Worm (Caenorhabditis elegans) whole organism, late embryonic: ENCODE measurements around the gene aqp-1.

Experiments used
- C08G9.2 ChIP-seq: sonication (generic microtip); optimal IDR thresholded peaks from 2 replicates; lab custom pipeline; 2016; ENCODE audit warnings: mild to moderate bottlenecking, missing genetic modification characterization, moderate library complexity, missing compliant biosample characterization
- C38D4.7 ChIP-seq: fragments of 200-800 bp; sonication (Bioruptor generic); optimal IDR thresholded peaks from 2 replicates; lab custom pipeline; 2018; ENCODE audit warnings: mild to moderate bottlenecking, missing genetic modification characterization, moderate library complexity, missing compliant biosample characterization
- F13H6.1 ChIP-seq: sonication (generic microtip); optimal IDR thresholded peaks from 2 replicates; lab custom pipeline; 2016; ENCODE audit warnings: missing genetic modification characterization, missing compliant biosample characterization
- K02D7.2 ChIP-seq: sonication (generic microtip); optimal IDR thresholded peaks from 2 replicates; lab custom pipeline; 2017; ENCODE audit warnings: mild to moderate bottlenecking, missing genetic modification characterization, missing compliant biosample characterization
- K09A11.1 ChIP-seq: sonication (generic microtip); optimal IDR thresholded peaks from 2 replicates; lab custom pipeline; 2017; ENCODE audit warnings: antibody characterized with exemption, mild to moderate bottlenecking, missing genetic modification characterization, missing compliant biosample characterization; ENCODE audit not compliant: insufficient read depth
- ceh-14 ChIP-seq: sonication (generic microtip); optimal IDR thresholded peaks from 2 replicates; lab custom pipeline; 2016; ENCODE audit warnings: missing genotype, missing genetic modification characterization, missing compliant biosample characterization
- ceh-19 ChIP-seq: fragments of 200-800 bp; sonication (Bioruptor generic); optimal IDR thresholded peaks from 2 replicates; lab custom pipeline; 2018; ENCODE audit warnings: mild to moderate bottlenecking, missing genetic modification characterization, missing compliant biosample characterization
- ceh-22 ChIP-seq: sonication (generic microtip); optimal IDR thresholded peaks from 2 replicates; lab custom pipeline; 2017; ENCODE audit warnings: missing biosample characterization, missing genetic modification characterization
- ceh-30 ChIP-seq: fragments of 150-350 bp; optimal IDR thresholded peaks from 2 replicates; lab custom pipeline; 2014; ENCODE audit warnings: missing biosample characterization, missing genetic modification characterization
- ceh-31 ChIP-seq: sonication (generic microtip); optimal IDR thresholded peaks from 2 replicates; lab custom pipeline; 2016; ENCODE audit warnings: missing genetic modification characterization, missing compliant biosample characterization
- ceh-45 ChIP-seq: fragments of 200-800 bp; sonication (Bioruptor generic); IDR thresholded peaks from 2 replicates; pipeline ENCODE4 v1.3.6; 2022; ENCODE audit warnings: missing genetic modification reagents, missing genetic modification characterization, missing compliant biosample characterization
- ceh-48 ChIP-seq: sonication (generic microtip); optimal IDR thresholded peaks from 2 replicates; lab custom pipeline; 2016; ENCODE audit warnings: missing genetic modification characterization, inconsistent platforms, missing compliant biosample characterization
- ceh-9 ChIP-seq: sonication (generic microtip); optimal IDR thresholded peaks from 2 replicates; lab custom pipeline; 2016; ENCODE audit warnings: mild to moderate bottlenecking, missing genetic modification characterization, inconsistent platforms, missing compliant biosample characterization
- elt-2 ChIP-seq: sonication (generic microtip); optimal IDR thresholded peaks from 2 replicates; lab custom pipeline; 2016; ENCODE audit warnings: missing genetic modification reagents, missing genetic modification characterization, missing compliant biosample characterization
- elt-4 ChIP-seq: sonication (generic microtip); optimal IDR thresholded peaks from 2 replicates; lab custom pipeline; 2016; ENCODE audit warnings: missing genetic modification characterization, missing compliant biosample characterization
- ets-4 ChIP-seq: sonication (generic microtip); optimal IDR thresholded peaks from 2 replicates; lab custom pipeline; 2016; ENCODE audit warnings: missing genetic modification characterization, missing compliant biosample characterization
- eyg-1 ChIP-seq: sonication (generic microtip); optimal IDR thresholded peaks from 2 replicates; lab custom pipeline; 2016; ENCODE audit warnings: missing genotype, missing genetic modification characterization, missing compliant biosample characterization
- fkh-6 ChIP-seq: sonication (generic microtip); optimal IDR thresholded peaks from 2 replicates; lab custom pipeline; 2016; ENCODE audit warnings: missing genetic modification characterization, missing compliant biosample characterization
- gmeb-2 ChIP-seq: sonication (generic microtip); optimal IDR thresholded peaks from 2 replicates; lab custom pipeline; 2016; ENCODE audit warnings: missing genetic modification characterization, inconsistent platforms, missing compliant biosample characterization
- hlh-13 ChIP-seq: fragments of 200-800 bp; sonication (Bioruptor generic); optimal IDR thresholded peaks from 2 replicates; lab custom pipeline; 2018; ENCODE audit warnings: mild to moderate bottlenecking, missing genetic modification characterization, missing compliant biosample characterization
- hlh-15 ChIP-seq: sonication (generic microtip); optimal IDR thresholded peaks from 2 replicates; lab custom pipeline; 2016; ENCODE audit warnings: missing genetic modification characterization, missing compliant biosample characterization
- hlh-30 ChIP-seq: sonication (generic microtip); optimal IDR thresholded peaks from 2 replicates; lab custom pipeline; 2017; ENCODE audit warnings: antibody characterized with exemption, missing genetic modification characterization, missing compliant biosample characterization; ENCODE audit not compliant: insufficient read depth
- hlh-6 ChIP-seq: sonication (generic microtip); optimal IDR thresholded peaks from 2 replicates; lab custom pipeline; 2016; ENCODE audit warnings: missing genotype, missing genetic modification characterization, missing compliant biosample characterization
- lim-6 ChIP-seq: sonication (generic microtip); optimal IDR thresholded peaks from 2 replicates; lab custom pipeline; 2016; ENCODE audit warnings: missing genetic modification characterization, missing compliant biosample characterization
- lin-11 ChIP-seq: fragments of 200-800 bp; sonication (Bioruptor generic); optimal IDR thresholded peaks from 2 replicates; lab custom pipeline; 2018; ENCODE audit warnings: mild to moderate bottlenecking, missing genetic modification characterization, missing compliant biosample characterization
- madf-2 ChIP-seq: sonication (generic microtip); optimal IDR thresholded peaks from 2 replicates; lab custom pipeline; 2017; ENCODE audit warnings: missing genetic modification characterization, missing compliant biosample characterization
- mec-3 ChIP-seq: sonication (generic microtip); optimal IDR thresholded peaks from 2 replicates; lab custom pipeline; 2016; ENCODE audit warnings: borderline replicate concordance, missing genetic modification characterization, missing compliant biosample characterization
- nfya-1 ChIP-seq: sonication (generic microtip); optimal IDR thresholded peaks from 2 replicates; lab custom pipeline; 2017; ENCODE audit warnings: missing genetic modification characterization, mild to moderate bottlenecking, missing compliant biosample characterization, antibody characterized with exemption, moderate library complexity
- npax-4 ChIP-seq: sonication (generic microtip); optimal IDR thresholded peaks from 2 replicates; lab custom pipeline; 2016; ENCODE audit warnings: missing genetic modification characterization, missing compliant biosample characterization
- odd-2 ChIP-seq: sonication (generic microtip); optimal IDR thresholded peaks from 2 replicates; lab custom pipeline; 2017; ENCODE audit warnings: antibody characterized with exemption, mild to moderate bottlenecking, missing genetic modification characterization, missing compliant biosample characterization
- pag-3 ChIP-seq: sonication (generic microtip); optimal IDR thresholded peaks from 2 replicates; lab custom pipeline; 2016; ENCODE audit warnings: missing compliant biosample characterization, missing genetic modification characterization, borderline replicate concordance
- pax-1 ChIP-seq: fragments of 150-350 bp; optimal IDR thresholded peaks from 2 replicates; lab custom pipeline; 2014; ENCODE audit warnings: missing biosample characterization, missing genetic modification characterization
- pha-2 ChIP-seq: sonication (generic microtip); optimal IDR thresholded peaks from 2 replicates; lab custom pipeline; 2017; ENCODE audit warnings: mild to moderate bottlenecking, missing genetic modification characterization, missing compliant biosample characterization
- pqm-1 ChIP-seq: sonication (generic microtip); optimal IDR thresholded peaks from 2 replicates; lab custom pipeline; 2016; ENCODE audit warnings: missing genetic modification characterization, missing compliant biosample characterization
- pros-1 ChIP-seq: fragments of 150-350 bp; optimal IDR thresholded peaks from 2 replicates; lab custom pipeline; 2014; ENCODE audit warnings: missing biosample characterization, missing genetic modification reagents, missing genetic modification characterization
- sox-2 ChIP-seq: fragments of 200-800 bp; sonication (Bioruptor generic); IDR thresholded peaks from 2 replicates; pipeline ENCODE4 v1.3.6; 2022; ENCODE audit warnings: missing genetic modification reagents, missing genetic modification characterization, missing compliant biosample characterization
- sox-4 ChIP-seq: sonication (generic microtip); optimal IDR thresholded peaks from 2 replicates; lab custom pipeline; 2017; ENCODE audit warnings: mild to moderate bottlenecking, missing genetic modification characterization, inconsistent platforms, missing compliant biosample characterization
- syd-9 ChIP-seq: sonication (generic microtip); optimal IDR thresholded peaks from 2 replicates; lab custom pipeline; 2016; ENCODE audit warnings: mild to moderate bottlenecking, missing genetic modification characterization, moderate library complexity, missing compliant biosample characterization
- tbx-2 ChIP-seq: sonication (generic microtip); optimal IDR thresholded peaks from 2 replicates; lab custom pipeline; 2016; ENCODE audit warnings: missing genetic modification characterization, missing compliant biosample characterization
- tbx-7 ChIP-seq: sonication (generic microtip); optimal IDR thresholded peaks from 2 replicates; lab custom pipeline; 2016; ENCODE audit warnings: missing genotype, missing genetic modification characterization, missing compliant biosample characterization
- unc-42 ChIP-seq: sonication (generic microtip); optimal IDR thresholded peaks from 2 replicates; lab custom pipeline; 2016; ENCODE audit warnings: missing genotype, missing genetic modification characterization, missing compliant biosample characterization
- unc-55 ChIP-seq: sonication (generic microtip); optimal IDR thresholded peaks from 2 replicates; lab custom pipeline; 2017; ENCODE audit warnings: missing biosample characterization, missing genetic modification reagents, missing genetic modification characterization
- zip-5 ChIP-seq: sonication (generic microtip); optimal IDR thresholded peaks from 2 replicates; lab custom pipeline; 2016; ENCODE audit warnings: missing genetic modification characterization, missing compliant biosample characterization

The aqp-1 gene

DNA sequence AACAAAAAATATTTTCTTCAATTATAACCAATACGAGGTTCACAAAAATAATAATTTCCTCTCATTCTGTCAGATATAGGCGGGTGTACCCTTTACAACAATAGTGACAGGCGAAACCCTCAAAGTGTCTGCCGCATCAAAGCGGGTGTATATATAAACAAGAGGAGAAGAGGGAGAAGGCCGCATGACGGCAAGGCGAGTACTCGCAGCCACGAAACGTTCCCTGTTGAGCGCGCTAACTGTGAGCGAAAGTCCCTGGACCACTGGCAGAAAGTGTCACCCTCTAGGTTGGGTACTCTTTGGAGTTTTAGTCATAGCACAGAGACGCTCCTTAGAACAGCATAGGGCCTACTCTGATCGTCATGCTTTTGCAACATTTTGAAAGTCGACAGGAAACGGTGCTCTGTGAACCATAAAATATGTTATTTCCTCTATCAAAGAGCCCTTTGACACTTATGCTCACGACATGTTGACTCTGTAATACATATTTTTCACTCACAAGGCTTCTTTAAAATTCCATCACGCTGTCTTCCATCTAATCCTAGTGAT is 38.0 kb downstream of the aqp-1 start, which contains the start of gene pcrg-1 (continued):
- TF ChIP-seq ceh-30 (no peak), gmeb-2 (tag; lab: Kevin White, UChicago) (peak; percentile 78), C08G9.2 (peak; percentile 76), unc-42 (tag; lab: Kevin White, UChicago) (peak; percentile 35), tbx-7 (peak; percentile 71), pros-1 (tag; lab: Kevin White, UChicago) (no peak), tbx-2 (peak; percentile 85), npax-4 (peak; percentile 84), eyg-1 (tag; lab: Kevin White, UChicago) (peak; percentile 80), madf-2 (tag; lab: Kevin White, UChicago) (peak; percentile 85), sox-2 (GFP tag; lab: Robert Waterston, UW) (peak; percentile 87), pag-3 (tag; lab: Kevin White, UChicago) (peak; percentile 8), hlh-6 (tag; lab: Kevin White, UChicago) (peak; percentile 91), elt-2 (tag; lab: Kevin White, UChicago) (peak; percentile 90), nfya-1 (peak; percentile 45), unc-55 (GFP tag; lab: Kevin White, UChicago) (no peak), ceh-9 (tag; lab: Kevin White, UChicago) (peak; percentile 72), pax-1 (tag; lab: Kevin White, UChicago) (no peak), ceh-19 (GFP tag; lab: Kevin White, UChicago) (peak; percentile 90), mec-3 (peak; percentile 39), ceh-45 (GFP tag; lab: Robert Waterston, UW) (peak; percentile 84), K02D7.2 (peak; percentile 74), ceh-31 (peak; percentile 71), lim-6 (peak; percentile 90), hlh-13 (GFP tag; lab: Kevin White, UChicago) (peak; percentile 92), ceh-14 (tag; lab: Kevin White, UChicago) (peak; percentile 91), odd-2 (tag; lab: Kevin White, UChicago) (no peak), syd-9 (peak; percentile 74), F13H6.1 (peak; percentile 89), C38D4.7 (GFP tag; lab: Kevin White, UChicago) (peak; percentile 87), ets-4 (peak; percentile 52), K09A11.1 (tag; lab: Kevin White, UChicago) (peak; percentile 43), fkh-6 (tag; lab: Kevin White, UChicago) (peak; percentile 86)
- TF ChIP-seq, all 69 proteins: peak for 58

DNA sequence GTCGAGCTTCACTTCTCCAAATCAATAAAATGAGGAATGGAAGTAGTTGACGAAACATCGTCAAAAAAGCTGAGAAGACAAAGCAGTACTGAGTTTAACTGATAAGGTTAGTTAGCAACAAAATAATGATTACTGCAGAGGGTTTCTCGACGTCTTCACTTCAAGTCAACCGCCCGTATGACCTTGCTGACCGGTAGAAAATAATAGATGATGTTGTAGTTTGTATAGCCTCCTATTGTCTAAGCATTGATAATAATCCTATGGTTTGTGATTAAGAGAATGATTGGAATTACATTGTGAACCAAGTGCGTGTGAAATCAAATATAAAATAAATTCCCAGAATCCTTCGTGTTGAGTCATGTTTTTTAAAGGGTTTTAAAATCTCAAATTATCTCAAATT is 38.8 kb downstream of the aqp-1 start, which contains the start of gene E04F6.6:
E04F6.6 (minus strand) TSS at position 258 of the 400 bp plus-strand sequence.
- TF ChIP-seq npax-4 (no peak), lin-11 (tag; lab: Kevin White, UChicago) (no peak), ets-4 (no peak), sox-4 (tag; lab: Kevin White, UChicago) (no peak), sox-2 (GFP tag; lab: Robert Waterston, UW) (no peak), K09A11.1 (tag; lab: Kevin White, UChicago) (no peak)

DNA sequence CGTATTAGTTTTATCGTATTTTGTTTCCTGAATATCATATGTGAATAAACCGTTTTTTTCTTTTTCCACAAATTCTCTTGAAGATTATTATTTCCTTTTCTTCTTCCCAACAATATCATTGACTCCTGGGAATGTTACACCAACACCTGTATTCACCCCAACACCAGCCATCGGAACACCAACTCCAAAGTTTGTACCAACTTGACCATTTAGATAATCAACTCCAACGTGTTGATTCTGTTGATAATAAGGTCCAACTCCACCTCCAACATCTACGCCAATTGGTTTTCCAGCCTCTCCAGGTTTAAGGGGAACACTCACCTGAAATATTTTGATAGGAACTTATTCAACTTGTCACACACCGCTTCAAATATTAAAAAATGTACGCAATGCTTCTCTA is 40.7 kb downstream of the aqp-1 start:
- TF ChIP-seq hlh-15 (tag; lab: Kevin White, UChicago) (no peak), C38D4.7 (GFP tag; lab: Kevin White, UChicago) (no peak), ceh-48 (tag; lab: Kevin White, UChicago) (no peak), nfya-1 (no peak), ceh-45 (GFP tag; lab: Robert Waterston, UW) (no peak), elt-2 (tag; lab: Kevin White, UChicago) (no peak), madf-2 (tag; lab: Kevin White, UChicago) (no peak), ceh-22 (tag; lab: Kevin White, UChicago) (no peak), hlh-30 (no peak), pha-2 (tag; lab: Kevin White, UChicago) (no peak), elt-4 (no peak), zip-5 (tag; lab: Kevin White, UChicago) (no peak), K09A11.1 (tag; lab: Kevin White, UChicago) (no peak), pros-1 (tag; lab: Kevin White, UChicago) (no peak), ceh-31 (no peak), pqm-1 (tag; lab: Kevin White, UChicago) (no peak), syd-9 (no peak)
